Worm (Caenorhabditis elegans): ENCODE data around the gene iffb-1.

ce11 chrIII:2272075-2272474 is 42.2 kb upstream of the iffb-1 start, which contains the start of gene fbxa-48:
- TF ChIP-seq nhr-237 (tag; optimal IDR thresholded peaks at IDR 0.05), result no peak
- TF ChIP-seq nhr-76 (tag; optimal IDR thresholded peaks at IDR 0.05), result no peak
- no peak for TF ChIP-seq ztf-11 (tag; optimal IDR thresholded peaks at IDR 0.05)

Data from whole organism, mixed stage, embryonic.